Fruit fly (Drosophila melanogaster) whole organism, wandering third instar larva: ENCODE data around the gene lds.

Source experiments
- Abd-B ChIP-seq: fragments of >200 bp; optimal IDR thresholded peaks from 2 replicates; lab custom pipeline; 2017; ENCODE audit warnings: missing biosample characterization, missing genetic modification characterization
- CG32264 ChIP-seq: fragments of 200-800 bp; sonication (Bioruptor generic); optimal IDR thresholded peaks from 2 replicates; lab custom pipeline; 2016; ENCODE audit warnings: missing biosample characterization, missing genetic modification characterization
- CG9705 ChIP-seq: fragments of 200-800 bp; sonication (Bioruptor generic); optimal IDR thresholded peaks from 2 replicates; lab custom pipeline; 2018; ENCODE audit warnings: missing biosample characterization, mild to moderate bottlenecking, missing genetic modification characterization
- CrebA ChIP-seq: fragments of 200-800 bp; sonication (Bioruptor generic); optimal IDR thresholded peaks from 2 replicates; lab custom pipeline; 2016; ENCODE audit warnings: missing biosample characterization, mild to moderate bottlenecking, missing genetic modification characterization, borderline replicate concordance
- Dfd ChIP-seq: fragments of >200 bp; optimal IDR thresholded peaks from 2 replicates; lab custom pipeline; 2017; ENCODE audit warnings: missing biosample characterization, missing genetic modification characterization
- Dif ChIP-seq: fragments of 200-275, 200-300 bp; sonication (Bioruptor generic); optimal IDR thresholded peaks from 2 replicates; lab custom pipeline; 2018; ENCODE audit warnings: missing biosample characterization, missing genetic modification characterization; ENCODE audit not compliant: partially characterized antibody
- GATAd ChIP-seq: sonication (Bioruptor generic); optimal IDR thresholded peaks from 2 replicates; lab custom pipeline; 2016; ENCODE audit warnings: missing biosample characterization, missing genetic modification characterization
- HLH106 ChIP-seq: fragments of 200-800 bp; optimal IDR thresholded peaks from 3 replicates; lab custom pipeline; 2019; ENCODE audit warnings: missing biosample characterization, mild to moderate bottlenecking, missing genetic modification characterization, moderate library complexity
- Hnf4 ChIP-seq: fragments of 200-800 bp; sonication (Bioruptor generic); optimal IDR thresholded peaks from 2 replicates; lab custom pipeline; 2016; ENCODE audit warnings: missing biosample characterization, mild to moderate bottlenecking, missing genetic modification characterization
- Hr78 ChIP-seq: fragments of >200 bp; optimal IDR thresholded peaks from 2 replicates; lab custom pipeline; 2017; ENCODE audit warnings: missing biosample characterization, missing genetic modification characterization
- Hr83 ChIP-seq: fragments of 200-300 bp; sonication (Bioruptor generic); optimal IDR thresholded peaks from 2 replicates; lab custom pipeline; 2016; ENCODE audit warnings: missing biosample characterization, mild to moderate bottlenecking, missing genetic modification characterization, moderate library complexity; ENCODE audit not compliant: poor library complexity, severe bottlenecking
- Jra ChIP-seq: sonication (Bioruptor generic); optimal IDR thresholded peaks from 2 replicates; lab custom pipeline; 2016; ENCODE audit warnings: missing biosample characterization, missing genetic modification characterization
- Mio ChIP-seq: sonication (Bioruptor generic); optimal IDR thresholded peaks from 2 replicates; lab custom pipeline; 2016; ENCODE audit warnings: missing biosample characterization, missing genetic modification characterization
- Myc ChIP-seq: fragments of >200 bp; optimal IDR thresholded peaks from 2 replicates; lab custom pipeline; 2017
- N ChIP-seq: fragments of >200 bp; optimal IDR thresholded peaks from 2 replicates; lab custom pipeline; 2018; ENCODE audit warnings: missing biosample characterization, missing external identifiers, missing genetic modification characterization
- OdsH ChIP-seq: fragments of 200-800 bp; sonication (Bioruptor generic); optimal IDR thresholded peaks from 2 replicates; lab custom pipeline; 2016; ENCODE audit warnings: missing biosample characterization, mild to moderate bottlenecking, missing genetic modification characterization
- Rel ChIP-seq, 2 experiments: fragments of 200-800 bp; sonication (Bioruptor generic) in 1 of 2; optimal IDR thresholded peaks; 2 replicates in 1 of 2; 3 replicates in 1 of 2; lab custom pipeline; 2016 to 2019; ENCODE audit warnings: mild to moderate bottlenecking in 2 of 2, missing biosample characterization in 2 of 2, missing genetic modification characterization in 2 of 2, moderate library complexity in 1 of 2
- Sp1 ChIP-seq: fragments of 200-800 bp; sonication (Bioruptor generic); optimal IDR thresholded peaks from 3 replicates; lab custom pipeline; 2019; ENCODE audit warnings: missing biosample characterization, mild to moderate bottlenecking, missing genetic modification characterization, moderate library complexity
- Vsx2 ChIP-seq: fragments of 200-300, 225-300 bp; sonication (Bioruptor generic); optimal IDR thresholded peaks from 2 replicates; lab custom pipeline; 2018; ENCODE audit warnings: missing biosample characterization, missing genetic modification characterization; ENCODE audit not compliant: partially characterized antibody
- br ChIP-seq: fragments of 200-800 bp; sonication (Bioruptor generic); optimal IDR thresholded peaks from 2 replicates; lab custom pipeline; 2016; ENCODE audit warnings: missing biosample characterization, missing genetic modification characterization
- brk ChIP-seq: fragments of 200-800 bp; sonication (Bioruptor generic); optimal IDR thresholded peaks from 2 replicates; lab custom pipeline; 2016; ENCODE audit warnings: missing biosample characterization, mild to moderate bottlenecking, missing genetic modification characterization
- dl ChIP-seq, 2 experiments: fragments of 175-275, 200-275 bp in 1 of 2; fragments of 200-275 bp in 1 of 2; sonication (Bioruptor generic); optimal IDR thresholded peaks; lab custom pipeline; 2018; ENCODE audit warnings: mild to moderate bottlenecking in 2 of 2, missing biosample characterization in 2 of 2, missing genetic modification characterization in 2 of 2, moderate library complexity in 2 of 2; ENCODE audit not compliant: partially characterized antibody in 2 of 2, insufficient read depth in 1 of 2
- dmrt93B ChIP-seq: fragments of 200-800 bp; sonication (Bioruptor generic); optimal IDR thresholded peaks from 2 replicates; lab custom pipeline; 2018; ENCODE audit warnings: missing biosample characterization, mild to moderate bottlenecking, missing genetic modification characterization
- dsf ChIP-seq: sonication (Bioruptor generic); optimal IDR thresholded peaks from 2 replicates; lab custom pipeline; 2016; ENCODE audit warnings: missing biosample characterization, missing genetic modification characterization, borderline replicate concordance
- ey ChIP-seq: fragments of 200-800 bp; sonication (Bioruptor generic); optimal IDR thresholded peaks from 2 replicates; lab custom pipeline; 2016; ENCODE audit warnings: missing biosample characterization, missing genetic modification characterization
- foxo ChIP-seq, 2 experiments: fragments of 200-800 bp; sonication (Bioruptor generic); optimal IDR thresholded peaks; 2 replicates in 1 of 2; 3 replicates in 1 of 2; lab custom pipeline; 2016 to 2017; ENCODE audit warnings: missing biosample characterization in 2 of 2, missing genetic modification characterization in 2 of 2
- fru ChIP-seq: fragments of 200-800 bp; sonication (Bioruptor generic); optimal IDR thresholded peaks from 3 replicates; lab custom pipeline; 2016; ENCODE audit warnings: missing biosample characterization, mild to moderate bottlenecking, missing genetic modification characterization
- h ChIP-seq: fragments of 200-800 bp; sonication (Bioruptor generic); optimal IDR thresholded peaks from 3 replicates; lab custom pipeline; 2016; ENCODE audit warnings: missing biosample characterization, mild to moderate bottlenecking, missing genetic modification characterization
- jim ChIP-seq: fragments of 175-275, 200-325 bp; sonication (Bioruptor generic); optimal IDR thresholded peaks from 2 replicates; lab custom pipeline; 2016; ENCODE audit warnings: missing biosample characterization, mild to moderate bottlenecking, missing genetic modification characterization
- lola ChIP-seq: fragments of >200 bp; optimal IDR thresholded peaks from 2 replicates; lab custom pipeline; 2017; ENCODE audit warnings: missing biosample characterization, missing genetic modification characterization
- pan ChIP-seq: fragments of >200 bp; optimal IDR thresholded peaks from 2 replicates; lab custom pipeline; 2017
- psq ChIP-seq: fragments of 200-800 bp; sonication (Bioruptor generic); optimal IDR thresholded peaks from 3 replicates; lab custom pipeline; 2017; ENCODE audit warnings: missing biosample characterization, mild to moderate bottlenecking, missing genetic modification characterization, moderate library complexity
- rgr ChIP-seq: fragments of 200-800 bp; sonication (Bioruptor generic); optimal IDR thresholded peaks from 3 replicates; lab custom pipeline; 2016; ENCODE audit warnings: missing biosample characterization, mild to moderate bottlenecking, missing genetic modification characterization
- sage ChIP-seq: fragments of 200-800 bp; sonication (Bioruptor generic); optimal IDR thresholded peaks from 2 replicates; lab custom pipeline; 2016; ENCODE audit warnings: missing biosample characterization, mild to moderate bottlenecking, missing genetic modification characterization
- sv ChIP-seq: fragments of 200-800 bp; sonication (Bioruptor generic); optimal IDR thresholded peaks from 3 replicates; lab custom pipeline; 2016; ENCODE audit warnings: missing biosample characterization, missing genetic modification characterization
- tai ChIP-seq: sonication (Bioruptor generic); optimal IDR thresholded peaks from 2 replicates; lab custom pipeline; 2016; ENCODE audit warnings: missing biosample characterization, missing genetic modification characterization
- usp ChIP-seq: fragments of >200 bp; optimal IDR thresholded peaks from 2 replicates; lab custom pipeline; 2017; ENCODE audit warnings: missing biosample characterization, missing genetic modification characterization
- woc ChIP-seq: sonication (Bioruptor generic); optimal IDR thresholded peaks from 2 replicates; lab custom pipeline; 2016; ENCODE audit warnings: missing biosample characterization, mild to moderate bottlenecking, missing genetic modification characterization

lds gene

DNA sequence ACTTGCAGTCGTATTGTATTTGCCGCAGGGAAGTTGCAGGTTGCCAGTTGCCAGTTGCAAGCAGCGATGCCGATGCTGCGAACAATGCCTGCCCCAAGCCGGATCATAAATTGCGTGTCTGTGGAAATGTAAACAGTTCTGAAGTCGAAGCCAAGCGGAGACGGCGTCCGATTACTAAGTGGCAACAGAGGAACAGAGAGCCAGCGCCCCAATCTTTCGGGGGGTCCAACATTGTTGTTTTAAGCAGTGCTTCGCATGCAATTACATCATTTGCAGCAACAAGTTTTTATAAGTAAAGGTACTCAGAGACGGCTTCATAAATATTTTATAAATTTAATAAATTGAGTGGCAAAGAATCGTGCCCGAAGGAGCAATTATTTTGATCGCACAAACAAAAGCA is 34.2 kb downstream of the lds start:
- TF ChIP-seq OdsH (GFP tag; lab: Kevin White, UChicago) (no peak), dl (GFP tag; optimal IDR thresholded peaks at IDR 0.05; lab: Kevin White, UChicago; ENCODE audit: insufficient read depth in 1 of 2, partially characterized antibody in 2 of 2) (no peak), rgr (no peak), foxo (GFP tag; optimal IDR thresholded peaks at IDR 0.05; lab: Kevin White, UChicago) (no peak), Vsx2 (GFP tag; lab: Kevin White, UChicago) (no peak), fru (no peak), dmrt93B (GFP tag; lab: Kevin White, UChicago) (no peak), brk (GFP tag; lab: Kevin White, UChicago) (no peak), Mio (GFP tag; lab: Kevin White, UChicago) (no peak), HLH106 (no peak), pan (lab: Kevin White, UChicago) (no peak), br (no peak), Hnf4 (GFP tag; lab: Kevin White, UChicago) (no peak), N (GFP tag; lab: Kevin White, UChicago) (no peak), psq (GFP tag; lab: Kevin White, UChicago) (no peak), CG9705 (GFP tag; lab: Kevin White, UChicago) (no peak), Rel (GFP tag; optimal IDR thresholded peaks at IDR 0.05; lab: Kevin White, UChicago) (no peak), Rel (tag; optimal IDR thresholded peaks at IDR 0.05; lab: Kevin White, UChicago) (no peak), Myc (no peak), sage (GFP tag; lab: Kevin White, UChicago) (no peak), Jra (no peak)
- TF ChIP-seq, all 38 proteins: peak for 0

DNA sequence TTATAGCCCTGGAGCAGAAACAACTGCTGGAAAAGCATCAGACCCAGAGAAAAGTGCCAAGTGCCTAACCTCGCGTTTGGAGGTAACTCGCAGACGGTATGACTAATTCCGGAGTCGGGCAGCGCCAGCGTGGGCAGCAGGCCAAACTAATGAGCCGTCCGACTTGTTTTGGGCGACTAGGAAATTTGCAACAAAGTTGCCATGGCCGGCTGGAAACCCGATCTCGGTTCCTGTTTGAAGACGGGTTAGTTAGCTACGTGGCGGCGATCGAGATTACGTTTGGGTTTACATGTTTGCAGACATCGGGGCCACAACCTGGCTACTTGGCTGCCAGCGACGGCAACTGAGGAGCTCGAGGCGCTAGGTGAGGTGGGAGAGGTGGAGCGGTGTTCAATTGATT is 36.8 kb downstream of the lds start:
- no peak for TF ChIP-seq brk (GFP tag; lab: Kevin White, UChicago)
- TF ChIP-seq dmrt93B (GFP tag; lab: Kevin White, UChicago): no peak
- no peak for TF ChIP-seq Sp1
- no peak for TF ChIP-seq Dfd (GFP tag; lab: Kevin White, UChicago)
- TF ChIP-seq, all 38 proteins: peak for 0

DNA sequence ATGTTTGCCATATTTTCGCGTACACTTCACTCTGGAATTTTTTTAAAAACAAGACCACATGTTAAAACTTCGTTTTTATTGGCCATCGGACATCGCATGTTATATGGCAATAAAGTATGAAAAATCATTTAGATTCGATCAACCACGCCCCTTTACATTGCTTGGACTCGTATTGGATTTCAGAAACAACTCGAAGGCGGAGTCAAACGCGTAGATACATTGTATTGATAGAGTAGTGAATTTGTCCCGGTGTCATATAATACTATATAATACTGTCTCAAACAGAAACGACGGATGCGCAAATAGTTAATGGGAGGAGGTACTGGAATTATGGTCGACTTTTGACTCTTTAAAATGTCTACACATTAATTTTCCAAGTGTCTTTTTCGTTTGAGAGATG is 41.1 kb downstream of the lds start:
- TF ChIP-seq psq (GFP tag; lab: Kevin White, UChicago) (no peak), CG32264 (GFP tag; lab: Kevin White, UChicago) (no peak), woc (no peak), Mio (GFP tag; lab: Kevin White, UChicago) (no peak)
- TF ChIP-seq, all 38 proteins: peak for 0

DNA sequence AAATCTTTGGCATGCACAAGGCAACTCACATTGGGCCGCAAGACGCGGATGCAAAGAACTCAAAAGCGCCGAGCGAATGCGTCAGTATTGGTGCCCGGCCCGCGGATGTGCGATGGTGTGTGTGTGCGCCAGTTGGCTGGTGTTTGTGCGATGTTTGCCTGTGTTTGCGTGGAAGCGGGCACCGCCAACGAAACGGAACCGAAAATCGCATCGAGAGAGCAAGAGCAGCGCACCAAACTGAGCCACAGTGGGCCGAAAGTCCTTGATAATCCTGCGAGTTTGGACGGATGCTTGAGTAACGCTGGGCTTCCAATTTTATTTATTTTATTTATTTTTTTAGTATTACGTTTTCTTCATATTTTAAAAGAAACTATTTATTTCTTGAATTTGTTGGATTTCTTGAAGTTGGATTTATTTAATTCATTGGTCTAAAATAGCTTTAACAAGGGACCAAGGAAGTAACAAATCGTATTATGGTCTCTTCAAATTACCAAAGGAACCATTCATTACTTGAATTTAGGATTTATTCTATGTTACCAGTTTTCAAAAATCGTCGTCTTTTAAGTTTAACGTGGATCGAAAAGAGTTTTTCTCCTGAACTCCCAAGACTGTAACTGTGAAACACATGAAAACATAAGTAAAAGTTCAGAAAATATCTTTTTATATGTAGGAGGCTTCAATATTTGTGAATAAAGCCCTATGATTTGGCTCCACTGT is 42.7 kb downstream of the lds start:
- peak; percentile 39 for TF ChIP-seq rgr
- no peak for TF ChIP-seq GATAd
- TF ChIP-seq Myc: no peak
- TF ChIP-seq Dfd (GFP tag; lab: Kevin White, UChicago): no peak
- peak in 1 of 2 experiments; percentile 72 for TF ChIP-seq foxo (GFP tag; optimal IDR thresholded peaks at IDR 0.05; lab: Kevin White, UChicago)
- peak; percentile 45 for TF ChIP-seq fru
- peak; percentile 61 for TF ChIP-seq woc
- peak; percentile 1 for TF ChIP-seq CG9705 (GFP tag; lab: Kevin White, UChicago)
- peak; percentile 61 for TF ChIP-seq psq (GFP tag; lab: Kevin White, UChicago)
- TF ChIP-seq jim (GFP tag; lab: Kevin White, UChicago): no peak
- TF ChIP-seq Rel (GFP tag; optimal IDR thresholded peaks at IDR 0.05; lab: Kevin White, UChicago): peak; percentile 11
- no peak for TF ChIP-seq Rel (tag; optimal IDR thresholded peaks at IDR 0.05; lab: Kevin White, UChicago)
- TF ChIP-seq N (GFP tag; lab: Kevin White, UChicago): peak; percentile 59
- no peak for TF ChIP-seq lola (GFP tag; lab: Kevin White, UChicago)
- TF ChIP-seq Hr83 (GFP tag; lab: Kevin White, UChicago): peak; percentile 48
- no peak for TF ChIP-seq Vsx2 (GFP tag; lab: Kevin White, UChicago)
- peak in 1 of 2 experiments; percentile 32 for TF ChIP-seq dl (GFP tag; optimal IDR thresholded peaks at IDR 0.05; lab: Kevin White, UChicago; ENCODE audit: insufficient read depth in 1 of 2, partially characterized antibody in 2 of 2)
- no peak for TF ChIP-seq usp (GFP tag; lab: Kevin White, UChicago)
- TF ChIP-seq Jra: no peak
- TF ChIP-seq pan (lab: Kevin White, UChicago): no peak
- peak; percentile 37 for TF ChIP-seq OdsH (GFP tag; lab: Kevin White, UChicago)
- no peak for TF ChIP-seq tai (GFP tag; lab: Kevin White, UChicago)
- peak; percentile 11 for TF ChIP-seq ey (GFP tag; lab: Kevin White, UChicago)
- peak; percentile 67 for TF ChIP-seq Sp1
- TF ChIP-seq sv (GFP tag; lab: Kevin White, UChicago): peak; percentile 8
- peak; percentile 20 for TF ChIP-seq CrebA (GFP tag; lab: Kevin White, UChicago)
- TF ChIP-seq sage (GFP tag; lab: Kevin White, UChicago): no peak
- no peak for TF ChIP-seq dsf (GFP tag; lab: Kevin White, UChicago)
- TF ChIP-seq Abd-B: no peak
- TF ChIP-seq Hr78 (GFP tag; lab: Kevin White, UChicago): no peak
- no peak for TF ChIP-seq CG32264 (GFP tag; lab: Kevin White, UChicago)
- TF ChIP-seq Mio (GFP tag; lab: Kevin White, UChicago): no peak
- TF ChIP-seq br: no peak
- peak; percentile 15 for TF ChIP-seq h (GFP tag; lab: Kevin White, UChicago)
- TF ChIP-seq Hnf4 (GFP tag; lab: Kevin White, UChicago): no peak
- peak; percentile 61 for TF ChIP-seq dmrt93B (GFP tag; lab: Kevin White, UChicago)
- no peak for TF ChIP-seq brk (GFP tag; lab: Kevin White, UChicago)
- TF ChIP-seq HLH106: peak; percentile 66
- peak; percentile 9 for TF ChIP-seq Dif
